Worm (Caenorhabditis elegans): ENCODE results near the gene flp-1.

ce11 chrIV:9158969-9159800 lies 14.7 kb downstream of the flp-1 start, which contains the start of gene pcp-3:
- no peak for TF ChIP-seq hlh-6 (tag; optimal IDR thresholded peaks at IDR 0.05)
- TF ChIP-seq lin-11 (tag; optimal IDR thresholded peaks at IDR 0.05), result no peak
- no peak for TF ChIP-seq Y22D7AL.16 (tag; optimal IDR thresholded peaks at IDR 0.05)
- no peak for TF ChIP-seq T23F11.4 (GFP tag; optimal IDR thresholded peaks at IDR 0.05)
- no peak for TF ChIP-seq pqm-1 (tag; optimal IDR thresholded peaks at IDR 0.05)
- TF ChIP-seq sox-2 (GFP tag; IDR thresholded peaks at IDR 0.05), result no peak
- TF ChIP-seq unc-3 (GFP tag; conservative IDR thresholded peaks at IDR 0.05), result no peak
- TF ChIP-seq unc-3 (tag; optimal IDR thresholded peaks at IDR 0.05), result no peak
- no peak for TF ChIP-seq unc-86 (tag; optimal IDR thresholded peaks at IDR 0.05)
- no peak for TF ChIP-seq nhr-11 (tag; optimal IDR thresholded peaks at IDR 0.05)
- TF ChIP-seq nfya-1 (tag; optimal IDR thresholded peaks at IDR 0.05), result no peak
- no peak for TF ChIP-seq ztf-16 (tag; optimal IDR thresholded peaks at IDR 0.05)
- TF ChIP-seq pha-4 (tag; optimal IDR thresholded peaks at IDR 0.05), result no peak

Data from whole organism, late embryonic.